Worm (Caenorhabditis elegans) whole organism, late embryonic: Measurements from ENCODE around the gene vkmt-1.

Experiments
- C08G9.2 ChIP-seq: sonication (generic microtip); optimal IDR thresholded peaks from 2 replicates; lab custom pipeline; 2016; ENCODE audit warnings: mild to moderate bottlenecking, missing genetic modification characterization, moderate library complexity, missing compliant biosample characterization
- C38D4.7 ChIP-seq: fragments of 200-800 bp; sonication (Bioruptor generic); optimal IDR thresholded peaks from 2 replicates; lab custom pipeline; 2018; ENCODE audit warnings: mild to moderate bottlenecking, missing genetic modification characterization, moderate library complexity, missing compliant biosample characterization
- K02D7.2 ChIP-seq: sonication (generic microtip); optimal IDR thresholded peaks from 2 replicates; lab custom pipeline; 2017; ENCODE audit warnings: mild to moderate bottlenecking, missing genetic modification characterization, missing compliant biosample characterization
- K09A11.1 ChIP-seq: sonication (generic microtip); optimal IDR thresholded peaks from 2 replicates; lab custom pipeline; 2017; ENCODE audit warnings: antibody characterized with exemption, mild to moderate bottlenecking, missing genetic modification characterization, missing compliant biosample characterization; ENCODE audit not compliant: insufficient read depth
- T23F11.4 ChIP-seq: fragments of 200-800 bp; sonication (Bioruptor generic); optimal IDR thresholded peaks from 2 replicates; lab custom pipeline; 2018; ENCODE audit warnings: mild to moderate bottlenecking, missing genetic modification characterization, missing compliant biosample characterization
- Y22D7AL.16 ChIP-seq: sonication (generic microtip); optimal IDR thresholded peaks from 2 replicates; lab custom pipeline; 2016; ENCODE audit warnings: missing genetic modification characterization, missing compliant biosample characterization
- ama-1 ChIP-seq: fragments of 150-350 bp; optimal IDR thresholded peaks from 2 replicates; lab custom pipeline; 2014
- ceh-14 ChIP-seq: sonication (generic microtip); optimal IDR thresholded peaks from 2 replicates; lab custom pipeline; 2016; ENCODE audit warnings: missing genotype, missing genetic modification characterization, missing compliant biosample characterization
- ceh-22 ChIP-seq: sonication (generic microtip); optimal IDR thresholded peaks from 2 replicates; lab custom pipeline; 2017; ENCODE audit warnings: missing biosample characterization, missing genetic modification characterization
- ceh-24 ChIP-seq: sonication (generic microtip); optimal IDR thresholded peaks from 2 replicates; lab custom pipeline; 2016; ENCODE audit warnings: mild to moderate bottlenecking, missing genetic modification characterization, missing compliant biosample characterization
- ceh-30 ChIP-seq: fragments of 150-350 bp; optimal IDR thresholded peaks from 2 replicates; lab custom pipeline; 2014; ENCODE audit warnings: missing biosample characterization, missing genetic modification characterization
- ceh-45 ChIP-seq: fragments of 200-800 bp; sonication (Bioruptor generic); IDR thresholded peaks from 2 replicates; pipeline ENCODE4 v1.3.6; 2022; ENCODE audit warnings: missing genetic modification reagents, missing genetic modification characterization, missing compliant biosample characterization
- ceh-48 ChIP-seq: sonication (generic microtip); optimal IDR thresholded peaks from 2 replicates; lab custom pipeline; 2016; ENCODE audit warnings: missing genetic modification characterization, inconsistent platforms, missing compliant biosample characterization
- ceh-6 ChIP-seq: fragments of 200-800 bp; sonication (Bioruptor generic); optimal IDR thresholded peaks from 2 replicates; lab custom pipeline; 2018; ENCODE audit warnings: mild to moderate bottlenecking, missing genetic modification characterization, missing compliant biosample characterization
- ceh-9 ChIP-seq: sonication (generic microtip); optimal IDR thresholded peaks from 2 replicates; lab custom pipeline; 2016; ENCODE audit warnings: mild to moderate bottlenecking, missing genetic modification characterization, inconsistent platforms, missing compliant biosample characterization
- che-1 ChIP-seq: sonication (generic microtip); optimal IDR thresholded peaks from 2 replicates; lab custom pipeline; 2016; ENCODE audit warnings: mild to moderate bottlenecking, missing genetic modification characterization, missing compliant biosample characterization
- dmd-4 ChIP-seq: sonication (generic microtip); optimal IDR thresholded peaks from 2 replicates; lab custom pipeline; 2016; ENCODE audit warnings: borderline replicate concordance, missing genetic modification characterization, missing compliant biosample characterization
- elt-2 ChIP-seq: sonication (generic microtip); optimal IDR thresholded peaks from 2 replicates; lab custom pipeline; 2016; ENCODE audit warnings: missing genetic modification reagents, missing genetic modification characterization, missing compliant biosample characterization
- fkh-6 ChIP-seq: sonication (generic microtip); optimal IDR thresholded peaks from 2 replicates; lab custom pipeline; 2016; ENCODE audit warnings: missing genetic modification characterization, missing compliant biosample characterization
- gmeb-2 ChIP-seq: sonication (generic microtip); optimal IDR thresholded peaks from 2 replicates; lab custom pipeline; 2016; ENCODE audit warnings: missing genetic modification characterization, inconsistent platforms, missing compliant biosample characterization
- hlh-13 ChIP-seq: fragments of 200-800 bp; sonication (Bioruptor generic); optimal IDR thresholded peaks from 2 replicates; lab custom pipeline; 2018; ENCODE audit warnings: mild to moderate bottlenecking, missing genetic modification characterization, missing compliant biosample characterization
- hlh-30 ChIP-seq: sonication (generic microtip); optimal IDR thresholded peaks from 2 replicates; lab custom pipeline; 2017; ENCODE audit warnings: antibody characterized with exemption, missing genetic modification characterization, missing compliant biosample characterization; ENCODE audit not compliant: insufficient read depth
- hlh-8 ChIP-seq: sonication (generic microtip); optimal IDR thresholded peaks from 2 replicates; lab custom pipeline; 2016; ENCODE audit warnings: missing genotype, missing genetic modification characterization, missing compliant biosample characterization
- madf-2 ChIP-seq: sonication (generic microtip); optimal IDR thresholded peaks from 2 replicates; lab custom pipeline; 2017; ENCODE audit warnings: missing genetic modification characterization, missing compliant biosample characterization
- nfya-1 ChIP-seq: sonication (generic microtip); optimal IDR thresholded peaks from 2 replicates; lab custom pipeline; 2017; ENCODE audit warnings: missing genetic modification characterization, mild to moderate bottlenecking, missing compliant biosample characterization, antibody characterized with exemption, moderate library complexity
- nhr-232 ChIP-seq: sonication (generic microtip); optimal IDR thresholded peaks from 2 replicates; lab custom pipeline; 2016; ENCODE audit warnings: missing genetic modification characterization, missing compliant biosample characterization
- odd-2 ChIP-seq: sonication (generic microtip); optimal IDR thresholded peaks from 2 replicates; lab custom pipeline; 2017; ENCODE audit warnings: antibody characterized with exemption, mild to moderate bottlenecking, missing genetic modification characterization, missing compliant biosample characterization
- pax-1 ChIP-seq: fragments of 150-350 bp; optimal IDR thresholded peaks from 2 replicates; lab custom pipeline; 2014; ENCODE audit warnings: missing biosample characterization, missing genetic modification characterization
- pha-2 ChIP-seq: sonication (generic microtip); optimal IDR thresholded peaks from 2 replicates; lab custom pipeline; 2017; ENCODE audit warnings: mild to moderate bottlenecking, missing genetic modification characterization, missing compliant biosample characterization
- pha-4 ChIP-seq: fragments of 150-350 bp; optimal IDR thresholded peaks from 2 replicates; lab custom pipeline; 2018; ENCODE audit warnings: missing biosample characterization, missing genetic modification reagents, missing genetic modification characterization
- rnt-1 ChIP-seq: sonication (generic microtip); optimal IDR thresholded peaks from 2 replicates; lab custom pipeline; 2016; ENCODE audit warnings: missing genetic modification characterization, missing compliant biosample characterization
- sdc-2 ChIP-seq: sonication (generic microtip); optimal IDR thresholded peaks from 2 replicates; lab custom pipeline; 2016; ENCODE audit warnings: missing genotype, missing genetic modification characterization, missing compliant biosample characterization
- sox-2 ChIP-seq: fragments of 200-800 bp; sonication (Bioruptor generic); IDR thresholded peaks from 2 replicates; pipeline ENCODE4 v1.3.6; 2022; ENCODE audit warnings: missing genetic modification reagents, missing genetic modification characterization, missing compliant biosample characterization
- sox-4 ChIP-seq: sonication (generic microtip); optimal IDR thresholded peaks from 2 replicates; lab custom pipeline; 2017; ENCODE audit warnings: mild to moderate bottlenecking, missing genetic modification characterization, inconsistent platforms, missing compliant biosample characterization
- tbx-2 ChIP-seq: sonication (generic microtip); optimal IDR thresholded peaks from 2 replicates; lab custom pipeline; 2016; ENCODE audit warnings: missing genetic modification characterization, missing compliant biosample characterization
- unc-55 ChIP-seq: sonication (generic microtip); optimal IDR thresholded peaks from 2 replicates; lab custom pipeline; 2017; ENCODE audit warnings: missing biosample characterization, missing genetic modification reagents, missing genetic modification characterization
- zip-5 ChIP-seq: sonication (generic microtip); optimal IDR thresholded peaks from 2 replicates; lab custom pipeline; 2016; ENCODE audit warnings: missing genetic modification characterization, missing compliant biosample characterization
- ztf-16 ChIP-seq: sonication (generic microtip); optimal IDR thresholded peaks from 2 replicates; lab custom pipeline; 2017; ENCODE audit warnings: missing genetic modification characterization, missing compliant biosample characterization

vkmt-1 gene

ce11 chrIV:12290744-12291143 is 12.2 kb downstream of the vkmt-1 start, which contains the start of gene C42C1.8:
Gene C42C1.8 (plus strand): TSS chrIV:12291044.
- TF ChIP-seq pha-4 (no peak), dmd-4 (tag; lab: Kevin White, UChicago) (no peak), ceh-9 (tag; lab: Kevin White, UChicago) (no peak)

- no peak for TF ChIP-seq sdc-2 (tag; lab: Kevin White, UChicago)
- no peak for TF ChIP-seq hlh-30 (tag; lab: Kevin White, UChicago)
- TF ChIP-seq Y22D7AL.16 (tag; lab: Kevin White, UChicago): no peak
- TF ChIP-seq pha-4: no peak
- TF ChIP-seq ztf-16 (tag; lab: Kevin White, UChicago): no peak
Observed at ce11 chrIV:12301161-12301560, 22.6 kb downstream of the vkmt-1 start, which contains the start of gene oac-59. Gene oac-59 (minus strand): TSS chrIV:12301261.

DNA sequence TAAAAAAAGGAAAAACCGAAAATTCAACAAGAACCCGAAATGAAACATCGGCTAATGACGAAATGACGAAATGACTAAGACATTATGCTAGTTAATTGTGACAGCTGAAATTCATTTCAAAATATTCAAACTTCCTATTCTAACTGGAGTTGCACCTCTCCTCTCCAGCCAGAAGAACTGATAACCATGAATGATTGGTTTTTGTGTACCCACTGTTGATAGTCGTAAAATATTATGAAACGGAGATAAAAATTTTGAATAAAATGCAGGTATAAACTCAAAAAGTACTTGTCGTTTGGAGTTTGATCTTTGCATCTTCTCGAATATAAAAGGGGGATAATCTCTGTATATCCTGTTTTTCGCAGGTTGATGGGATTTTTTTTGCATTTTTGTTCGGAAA is 24.4 kb downstream of the vkmt-1 start:
- TF ChIP-seq ama-1 (lab: Kevin White, UChicago) (no peak), ceh-48 (no peak), pax-1 (tag; lab: Kevin White, UChicago) (no peak), unc-55 (no peak), rnt-1 (tag; lab: Kevin White, UChicago) (no peak), sox-4 (no peak), sox-2 (GFP tag; lab: Robert Waterston, UW) (no peak), ceh-24 (no peak), zip-5 (tag; lab: Kevin White, UChicago) (no peak), C08G9.2 (tag; lab: Kevin White, UChicago) (no peak), madf-2 (tag; lab: Kevin White, UChicago) (no peak), tbx-2 (no peak), K02D7.2 (tag; lab: Kevin White, UChicago) (no peak), hlh-30 (tag; lab: Kevin White, UChicago) (no peak)

DNA sequence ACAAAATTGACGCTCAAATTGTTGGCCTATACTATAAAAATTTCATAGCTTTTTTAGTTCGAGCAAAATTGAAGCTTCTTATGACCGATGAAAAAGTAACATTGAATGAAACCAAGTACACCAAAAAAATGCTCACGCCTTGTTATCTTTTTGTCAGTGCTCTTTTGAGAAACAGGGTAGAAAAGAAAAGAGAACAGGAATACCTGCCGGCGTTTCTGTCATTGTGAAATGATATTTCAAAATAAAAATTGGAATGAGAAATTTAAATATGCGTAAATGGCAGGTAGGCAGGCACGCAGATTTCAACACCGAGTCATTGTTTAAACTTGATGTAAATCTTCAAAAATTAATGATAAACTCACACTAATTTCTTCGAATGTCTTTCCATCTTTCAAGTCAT is 26.2 kb downstream of the vkmt-1 start:
- TF ChIP-seq ama-1 (lab: Kevin White, UChicago) (no peak), C38D4.7 (no peak), Y22D7AL.16 (tag; lab: Kevin White, UChicago) (no peak), dmd-4 (tag; lab: Kevin White, UChicago) (no peak), madf-2 (tag; lab: Kevin White, UChicago) (no peak), che-1 (no peak), hlh-8 (tag; lab: Kevin White, UChicago) (no peak), ceh-30 (tag; lab: Kevin White, UChicago) (no peak), fkh-6 (tag; lab: Kevin White, UChicago) (no peak), ceh-9 (tag; lab: Kevin White, UChicago) (no peak)

ce11 chrIV:12305956-12306355 is 27.4 kb downstream of the vkmt-1 start:
- TF ChIP-seq Y22D7AL.16 (tag; lab: Kevin White, UChicago) (no peak), ceh-9 (tag; lab: Kevin White, UChicago) (no peak), pha-4 (no peak), unc-55 (no peak), elt-2 (tag; lab: Kevin White, UChicago) (peak; percentile 31)

DNA sequence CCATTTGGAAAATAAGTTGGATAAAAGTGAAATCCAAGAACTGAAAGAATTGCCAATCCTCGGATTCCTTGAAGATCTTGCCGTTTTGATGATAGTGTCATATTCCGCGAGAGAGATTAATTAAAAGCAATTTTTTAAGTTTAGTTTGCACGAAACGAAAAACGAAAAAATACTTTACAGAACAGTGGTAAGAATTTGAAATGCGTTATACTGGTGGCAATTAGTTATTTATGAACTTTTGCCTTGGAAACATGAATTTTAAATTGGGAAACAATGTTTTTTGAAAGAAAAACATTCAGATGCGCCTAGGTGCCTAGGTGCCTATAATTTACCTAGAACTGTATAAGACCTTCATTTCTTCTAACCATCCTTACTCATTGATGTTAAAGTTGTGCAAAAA is 29.2 kb downstream of the vkmt-1 start, which contains the start of gene oac-57:
TSS of gene oac-57 (minus strand) at position 101 of the 400 bp plus-strand sequence.
- no peak for TF ChIP-seq ceh-45 (GFP tag; lab: Robert Waterston, UW)
- TF ChIP-seq T23F11.4: no peak
- no peak for TF ChIP-seq K09A11.1 (tag; lab: Kevin White, UChicago)
- TF ChIP-seq gmeb-2: no peak
- no peak for TF ChIP-seq nhr-232 (tag; lab: Kevin White, UChicago)
- no peak for TF ChIP-seq pha-2 (tag; lab: Kevin White, UChicago)
- TF ChIP-seq hlh-13 (GFP tag; lab: Kevin White, UChicago): no peak
- TF ChIP-seq ceh-6 (GFP tag; lab: Kevin White, UChicago): no peak
- no peak for TF ChIP-seq ceh-22 (tag; lab: Kevin White, UChicago)
- no peak for TF ChIP-seq odd-2 (tag; lab: Kevin White, UChicago)
- no peak for TF ChIP-seq zip-5 (tag; lab: Kevin White, UChicago)
- no peak for TF ChIP-seq ceh-14
- no peak for TF ChIP-seq nfya-1 (tag; lab: Kevin White, UChicago)
- no peak for TF ChIP-seq C38D4.7
- TF ChIP-seq C08G9.2 (tag; lab: Kevin White, UChicago): no peak
